Fruit fly (Drosophila melanogaster) S2 (cell line): ENCODE data around the gene CG18754.

Experiments
- CG8478 ChIP-seq: fragments of >200 bp; optimal IDR thresholded peaks from 2 replicates; lab custom pipeline; 2018
- CTCF ChIP-seq, 2 experiments: fragments of >200 bp; optimal IDR thresholded peaks; 2 replicates each; lab custom pipeline; 2018

DNA sequence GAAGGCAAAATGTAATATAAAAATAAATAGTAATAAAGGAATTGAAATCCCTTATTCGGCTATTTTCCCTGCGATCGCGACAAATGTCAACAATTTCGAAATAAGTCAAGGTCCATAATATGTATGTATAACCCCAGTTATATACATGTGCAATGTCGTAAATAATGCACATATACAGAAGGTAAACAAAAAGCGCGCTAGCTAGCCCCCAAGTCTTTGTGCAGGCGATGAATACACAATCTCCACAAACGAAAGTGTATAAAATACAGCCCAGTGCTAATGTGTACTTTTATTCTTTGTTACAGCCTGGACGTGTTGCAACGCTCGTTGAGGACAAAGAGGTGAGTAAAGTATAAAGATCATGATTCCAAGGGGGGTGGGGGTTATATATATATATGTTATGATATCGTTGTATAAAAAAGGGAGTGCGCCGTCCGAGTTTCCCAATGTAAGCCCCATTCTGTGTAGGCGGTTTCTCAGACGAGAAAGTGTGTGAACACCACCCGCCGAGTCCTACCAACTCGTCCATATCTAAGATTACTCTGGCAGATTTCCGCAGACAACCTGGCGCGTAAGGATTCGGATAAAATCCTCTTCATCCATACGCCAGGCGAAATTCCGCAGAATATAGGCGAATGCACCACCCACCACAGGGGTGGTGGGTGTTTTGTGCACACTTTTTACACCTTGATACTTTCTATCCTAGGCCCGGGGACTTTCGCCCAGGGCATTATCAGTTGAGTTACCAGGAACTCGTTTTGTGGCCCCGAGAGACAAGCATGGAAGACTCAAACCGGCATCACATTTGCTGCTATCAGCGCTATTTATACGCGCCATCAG is 46.0 kb downstream of the CG18754 start:
- TF ChIP-seq CG8478 (no peak), CTCF (optimal IDR thresholded peaks at IDR 0.05; lab: Kevin White, UChicago) (no peak)
